Worm (Caenorhabditis elegans): ENCODE results near the gene hpo-6.

DNA sequence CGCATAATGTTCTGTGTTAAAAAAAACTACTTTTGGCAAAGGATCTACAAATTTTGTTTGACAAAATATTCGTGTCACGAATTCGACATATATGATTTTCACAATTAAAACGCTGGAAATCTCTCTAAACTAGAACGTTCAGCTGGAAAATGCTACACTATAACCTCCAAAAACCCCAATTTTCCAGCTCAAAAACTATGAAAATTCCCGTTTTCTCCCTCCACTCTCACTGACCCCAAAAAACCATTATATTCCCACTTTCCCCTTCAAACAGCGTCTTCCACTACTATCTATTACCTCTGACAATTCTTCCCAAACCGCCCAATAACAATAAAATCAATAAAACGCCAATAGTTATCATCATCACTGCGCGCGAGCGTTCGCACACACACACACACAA lies 14.7 kb downstream of the hpo-6 start, which contains the start of gene Y41D4B.14:
- TF ChIP-seq nhr-237 (tag; optimal IDR thresholded peaks at IDR 0.05) (no peak), unc-62 (GFP tag; optimal IDR thresholded peaks at IDR 0.05) (no peak), fkh-10 (GFP tag; optimal IDR thresholded peaks at IDR 0.05) (no peak), nhr-76 (tag; optimal IDR thresholded peaks at IDR 0.05) (no peak), elt-2 (tag; optimal IDR thresholded peaks at IDR 0.05) (no peak), dpl-1 (GFP tag; optimal IDR thresholded peaks at IDR 0.05) (no peak), aha-1 (tag; optimal IDR thresholded peaks at IDR 0.05) (no peak), unc-30 (tag; optimal IDR thresholded peaks at IDR 0.05) (no peak), nhr-11 (tag; optimal IDR thresholded peaks at IDR 0.05) (no peak)

Measured in whole organism, L1 larva.